Worm (Caenorhabditis elegans): ENCODE data around the gene F57C2.4.

Gene F57C2.4

DNA sequence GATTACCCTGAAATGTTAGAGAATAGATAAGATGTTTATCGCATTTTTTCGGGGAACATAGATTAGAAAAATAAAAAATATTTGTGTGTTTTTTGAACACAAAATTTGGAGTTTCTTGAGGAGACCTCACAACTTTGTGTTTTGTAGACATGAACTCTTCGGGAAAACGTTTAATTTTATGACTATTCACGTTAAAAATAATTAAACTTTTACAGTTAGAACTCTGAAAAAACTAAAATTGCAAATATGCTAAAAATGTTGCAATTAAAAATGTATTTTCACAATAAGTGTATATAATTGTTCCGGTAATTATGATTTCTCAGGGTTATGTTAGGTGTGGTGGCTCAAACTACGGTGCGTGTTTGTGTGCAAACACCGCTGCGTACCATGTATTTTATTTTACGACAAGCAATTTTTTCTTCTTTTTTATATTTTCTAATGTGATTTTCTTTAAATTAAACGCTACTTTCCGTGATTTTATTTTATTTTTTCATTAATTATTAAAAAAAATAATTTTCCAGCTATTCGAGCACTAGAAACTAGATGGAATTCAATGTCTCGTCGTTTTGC lies 3.2 kb downstream of the F57C2.4 start, which contains the start of the genes F57C2.5 and spat-1 (continued):
- TF ChIP-seq syd-9 (tag; optimal IDR thresholded peaks at IDR 0.05): peak; percentile 58
- peak; percentile 80 for TF ChIP-seq ztf-16 (tag; optimal IDR thresholded peaks at IDR 0.05)
- TF ChIP-seq F13H6.1 (tag; optimal IDR thresholded peaks at IDR 0.05): peak; percentile 92
- peak; percentile 56 for TF ChIP-seq dmd-4 (tag; optimal IDR thresholded peaks at IDR 0.05; ENCODE audit: borderline replicate concordance)
- TF ChIP-seq fax-1 (tag; optimal IDR thresholded peaks at IDR 0.05): peak; percentile 94
- peak; percentile 81 for TF ChIP-seq unc-86 (tag; optimal IDR thresholded peaks at IDR 0.05)
- peak; percentile 96 for TF ChIP-seq ahr-1 (tag; optimal IDR thresholded peaks at IDR 0.05)
- peak; percentile 8 for TF ChIP-seq eyg-1 (tag; optimal IDR thresholded peaks at IDR 0.05)

DNA sequence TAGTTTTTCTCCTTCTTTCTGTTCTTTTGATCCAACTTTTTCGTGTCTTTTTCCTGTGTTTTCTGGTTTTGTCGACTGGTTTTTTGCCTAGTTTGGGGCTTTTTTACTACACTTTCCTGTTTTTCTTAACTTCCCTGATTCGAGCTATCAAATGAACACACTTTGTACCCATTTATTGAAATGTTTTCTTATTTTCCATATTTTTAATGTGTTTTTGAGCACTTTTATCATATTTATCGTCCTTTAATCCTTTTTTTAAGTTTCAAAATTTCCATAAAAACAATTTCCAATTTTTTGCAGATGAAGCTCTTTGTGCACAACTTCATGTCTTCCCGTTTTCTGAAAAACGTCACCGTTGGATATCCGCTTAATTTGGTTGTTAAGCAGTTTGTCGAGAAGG lies 8.9 kb downstream of the F57C2.4 start, which contains the start of gene C04H5.1:
TSS of gene C04H5.1 (plus strand) at position 301 of the 400 bp plus-strand sequence.
- TF ChIP-seq C08G9.2 (tag; optimal IDR thresholded peaks at IDR 0.05) (no peak), nhr-11 (tag; optimal IDR thresholded peaks at IDR 0.05) (no peak), mec-3 (tag; optimal IDR thresholded peaks at IDR 0.05; ENCODE audit: borderline replicate concordance) (no peak), ceh-45 (GFP tag; IDR thresholded peaks at IDR 0.05) (no peak), ref-2 (tag; optimal IDR thresholded peaks at IDR 0.05) (no peak), ceh-22 (tag; optimal IDR thresholded peaks at IDR 0.05) (no peak), hlh-13 (GFP tag; optimal IDR thresholded peaks at IDR 0.05) (no peak), che-1 (tag; optimal IDR thresholded peaks at IDR 0.05) (no peak), ceh-14 (tag; optimal IDR thresholded peaks at IDR 0.05) (no peak), ceh-24 (tag; optimal IDR thresholded peaks at IDR 0.05) (no peak), sdc-2 (tag; optimal IDR thresholded peaks at IDR 0.05) (no peak), fkh-6 (tag; optimal IDR thresholded peaks at IDR 0.05) (no peak)

DNA sequence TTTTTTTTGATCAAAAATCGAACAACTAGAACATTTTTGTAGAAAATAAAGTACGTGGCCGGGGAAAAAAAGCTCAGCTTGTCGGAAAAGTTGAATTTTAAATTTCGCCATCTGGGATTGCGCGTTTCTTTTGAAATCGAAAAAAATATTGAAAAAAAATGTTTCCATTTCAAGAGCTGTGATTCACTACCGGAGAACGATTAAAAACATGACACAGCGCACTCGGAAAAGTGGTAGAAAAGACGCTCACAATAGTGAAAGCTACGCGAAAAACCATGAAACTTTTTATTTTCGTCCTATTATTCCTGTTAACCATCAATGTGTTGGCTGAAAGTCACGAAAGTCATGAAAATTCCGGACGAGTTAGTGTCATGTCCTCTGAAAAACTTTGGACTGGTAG lies 12.6 kb downstream of the F57C2.4 start, which contains the start of the genes clec-147 and C04H5.7:
TSS of gene clec-147 (minus strand) at position 101 of the 400 bp plus-strand sequence.
TSS of gene C04H5.7 (plus strand) at position 219 of the 400 bp plus-strand sequence.
- TF ChIP-seq ahr-1 (tag; optimal IDR thresholded peaks at IDR 0.05): no peak
- TF ChIP-seq ceh-31 (tag; optimal IDR thresholded peaks at IDR 0.05): no peak
- no peak for TF ChIP-seq pat-9 (tag; optimal IDR thresholded peaks at IDR 0.05)
- TF ChIP-seq pag-3 (tag; optimal IDR thresholded peaks at IDR 0.05; ENCODE audit: borderline replicate concordance): no peak
- TF ChIP-seq lim-6 (tag; optimal IDR thresholded peaks at IDR 0.05): no peak
- TF ChIP-seq fkh-10 (GFP tag; optimal IDR thresholded peaks at IDR 0.05): no peak
- TF ChIP-seq fkh-6 (tag; optimal IDR thresholded peaks at IDR 0.05): no peak
- TF ChIP-seq F13H6.1 (tag; optimal IDR thresholded peaks at IDR 0.05): no peak
- no peak for TF ChIP-seq ceh-24 (tag; optimal IDR thresholded peaks at IDR 0.05)
- TF ChIP-seq mec-3 (tag; optimal IDR thresholded peaks at IDR 0.05; ENCODE audit: borderline replicate concordance): no peak
- TF ChIP-seq pha-2 (tag; optimal IDR thresholded peaks at IDR 0.05): no peak
- no peak for TF ChIP-seq hlh-30 (tag; optimal IDR thresholded peaks at IDR 0.05; ENCODE audit: insufficient read depth)
- no peak for TF ChIP-seq pqm-1 (tag; optimal IDR thresholded peaks at IDR 0.05)
- TF ChIP-seq syd-9 (tag; optimal IDR thresholded peaks at IDR 0.05): no peak
- TF ChIP-seq unc-55 (GFP tag; optimal IDR thresholded peaks at IDR 0.05): no peak
- TF ChIP-seq ceh-48 (tag; optimal IDR thresholded peaks at IDR 0.05): no peak
- no peak for TF ChIP-seq elt-2 (tag; optimal IDR thresholded peaks at IDR 0.05)
- no peak for TF ChIP-seq fax-1 (tag; optimal IDR thresholded peaks at IDR 0.05)
- no peak for TF ChIP-seq lin-11 (tag; optimal IDR thresholded peaks at IDR 0.05)

DNA sequence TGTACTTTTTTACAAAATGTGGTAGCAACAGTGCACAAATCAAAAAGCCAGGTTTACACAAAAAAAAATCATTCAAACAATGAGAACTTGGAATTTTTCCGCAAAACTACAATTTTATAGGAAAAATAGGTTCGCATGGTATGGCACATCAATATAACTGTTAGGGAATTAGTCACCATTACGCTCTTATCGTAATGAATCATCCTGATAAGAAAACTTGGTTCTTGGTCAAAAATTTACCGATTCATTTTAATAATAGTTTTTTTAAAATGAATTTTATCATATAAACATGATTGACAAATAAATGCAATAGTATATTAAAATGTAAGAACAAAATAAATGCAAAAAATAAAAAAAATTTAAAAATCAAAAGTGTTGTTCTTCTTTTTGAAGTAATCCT lies 15.4 kb downstream of the F57C2.4 start:
- TF ChIP-seq pag-3 (tag; optimal IDR thresholded peaks at IDR 0.05; ENCODE audit: borderline replicate concordance) (no peak), elt-2 (tag; optimal IDR thresholded peaks at IDR 0.05) (peak; percentile 44), sdc-2 (tag; optimal IDR thresholded peaks at IDR 0.05) (no peak), ceh-2 (tag; optimal IDR thresholded peaks at IDR 0.05) (no peak), hlh-15 (tag; optimal IDR thresholded peaks at IDR 0.05) (no peak), rnt-1 (tag; optimal IDR thresholded peaks at IDR 0.05) (no peak), pqm-1 (tag; optimal IDR thresholded peaks at IDR 0.05) (no peak), ttx-3 (tag; optimal IDR thresholded peaks at IDR 0.05) (no peak)

Measured in whole organism, late embryonic.